Worm (Caenorhabditis elegans) whole organism, L4 larva: ENCODE data around the gene srg-21.

Experiments used
- F49E8.2 ChIP-seq: sonication (generic microtip); optimal IDR thresholded peaks from 2 replicates; lab custom pipeline; 2016; ENCODE audit warnings: missing compliant biosample characterization, mild to moderate bottlenecking, missing genetic modification characterization, borderline replicate concordance
- Y48G9A.11 ChIP-seq: fragments of 200-800 bp; sonication (Bioruptor generic); IDR thresholded peaks from 2 replicates; pipeline ENCODE4 v1.3.6; 2022; ENCODE audit warnings: missing genetic modification reagents, missing genetic modification characterization, missing compliant biosample characterization
- Y5F2A.4 ChIP-seq: fragments of 200-800 bp; sonication (Bioruptor generic); optimal IDR thresholded peaks from 2 replicates; lab custom pipeline; 2018; ENCODE audit warnings: mild to moderate bottlenecking, missing genetic modification characterization, missing compliant biosample characterization
- ZK546.5 ChIP-seq, 2 experiments: sonication (generic microtip); optimal IDR thresholded peaks; 2 replicates each; lab custom pipeline; 2017; ENCODE audit warnings: missing biosample characterization in 2 of 2, missing genetic modification characterization in 2 of 2
- aha-1 ChIP-seq: fragments of 150-350 bp; peaks from one replicate; lab custom pipeline; 2014; ENCODE audit warnings: missing biosample characterization, missing genetic modification characterization
- arid-1 ChIP-seq: fragments of 200-800 bp; sonication (Bioruptor generic); conservative IDR thresholded peaks from 2 replicates; pipeline ENCODE4 v1.3.6; 2022; ENCODE audit warnings: missing genetic modification reagents, missing genetic modification characterization, missing compliant biosample characterization
- attf-4 ChIP-seq: sonication (generic microtip); optimal IDR thresholded peaks from 3 replicates; lab custom pipeline; 2017; ENCODE audit warnings: missing biosample characterization, missing genetic modification characterization
- ceh-20 ChIP-seq: fragments of 200-800 bp; sonication (Bioruptor generic); IDR thresholded peaks from 2 replicates; pipeline ENCODE4 v1.3.6; 2022; ENCODE audit warnings: missing genetic modification reagents, missing genetic modification characterization, missing compliant biosample characterization
- ceh-28 ChIP-seq: fragments of 150-350 bp; optimal IDR thresholded peaks from 2 replicates; lab custom pipeline; 2014; ENCODE audit warnings: missing biosample characterization, missing genetic modification reagents, missing genetic modification characterization
- ceh-44 ChIP-seq: fragments of 200-800 bp; sonication (Bioruptor generic); IDR thresholded peaks from 2 replicates; pipeline ENCODE4 v1.3.6; 2022; ENCODE audit warnings: missing genetic modification reagents, missing genetic modification characterization, missing compliant biosample characterization
- ceh-62 ChIP-seq: sonication (generic microtip); optimal IDR thresholded peaks from 2 replicates; lab custom pipeline; 2017; ENCODE audit warnings: missing biosample characterization, missing genetic modification characterization
- cey-2 ChIP-seq: sonication (generic microtip); optimal IDR thresholded peaks from 3 replicates; lab custom pipeline; 2017; ENCODE audit warnings: missing genetic modification characterization, mild to moderate bottlenecking, missing compliant biosample characterization, antibody characterized with exemption, borderline replicate concordance; ENCODE audit not compliant: insufficient read depth
- daf-12 ChIP-seq: fragments of 150-350 bp; optimal IDR thresholded peaks from 2 replicates; lab custom pipeline; 2014; ENCODE audit warnings: missing biosample characterization, missing genetic modification reagents, missing genetic modification characterization
- daf-16 ChIP-seq, 3 experiments: sonication (generic microtip); optimal IDR thresholded peaks; 2 replicates each; lab custom pipeline; 2016 to 2017; ENCODE audit warnings: missing genetic modification characterization in 3 of 3, missing genetic modification reagents in 3 of 3, mild to moderate bottlenecking in 2 of 3, missing compliant biosample characterization in 2 of 3, missing biosample characterization in 1 of 3, moderate library complexity in 1 of 3
- daf-19 ChIP-seq: fragments of 200-800 bp; sonication (Bioruptor generic); conservative IDR thresholded peaks from 2 replicates; pipeline ENCODE4 v1.3.6; 2022; ENCODE audit warnings: missing genetic modification characterization, missing compliant biosample characterization
- dmd-6 ChIP-seq: fragments of 200-800 bp; sonication (Bioruptor generic); IDR thresholded peaks from 2 replicates; pipeline ENCODE4 v1.3.6; 2022; ENCODE audit warnings: missing genetic modification reagents, missing genetic modification characterization, missing compliant biosample characterization
- dmd-8 ChIP-seq: fragments of 200-800 bp; sonication (Bioruptor generic); IDR thresholded peaks from 2 replicates; pipeline ENCODE4 v1.3.6; 2022; ENCODE audit warnings: missing genetic modification characterization, missing compliant biosample characterization
- dpl-1 ChIP-seq: fragments of 150-350 bp; optimal IDR thresholded peaks from 2 replicates; lab custom pipeline; 2014; ENCODE audit warnings: missing biosample characterization, missing genetic modification reagents, missing genetic modification characterization
- egl-43 ChIP-seq: fragments of 200-800 bp; sonication (Bioruptor generic); IDR thresholded peaks from 2 replicates; pipeline ENCODE4 v1.3.6; 2022; ENCODE audit warnings: missing genetic modification reagents, missing genetic modification characterization, missing compliant biosample characterization
- fkh-10 ChIP-seq: fragments of 150-350 bp; optimal IDR thresholded peaks from 2 replicates; lab custom pipeline; 2014; ENCODE audit warnings: missing biosample characterization, missing genetic modification reagents, missing genetic modification characterization
- fos-1 ChIP-seq: fragments of 150-350 bp; optimal IDR thresholded peaks from 2 replicates; lab custom pipeline; 2014; ENCODE audit warnings: missing biosample characterization, missing genetic modification characterization
- gei-8 ChIP-seq: fragments of 200-800 bp; sonication (Bioruptor generic); optimal IDR thresholded peaks from 2 replicates; lab custom pipeline; 2018; ENCODE audit warnings: mild to moderate bottlenecking, missing genetic modification characterization, missing compliant biosample characterization
- hif-1 ChIP-seq, 2 experiments: sonication (generic microtip); optimal IDR thresholded peaks; 2 replicates each; lab custom pipeline; 2016 to 2017; ENCODE audit warnings: missing compliant biosample characterization in 2 of 2, missing genetic modification characterization in 2 of 2, missing genetic modification reagents in 2 of 2, missing genotype in 2 of 2, mild to moderate bottlenecking in 1 of 2
- hlh-11 ChIP-seq: fragments of 200-800 bp; sonication (Bioruptor generic); optimal IDR thresholded peaks from 2 replicates; lab custom pipeline; 2018; ENCODE audit warnings: mild to moderate bottlenecking, missing genetic modification characterization, missing compliant biosample characterization
- hlh-30 ChIP-seq: sonication (generic microtip); optimal IDR thresholded peaks from 2 replicates; lab custom pipeline; 2017; ENCODE audit warnings: antibody characterized with exemption, mild to moderate bottlenecking, missing genetic modification characterization, missing compliant biosample characterization; ENCODE audit not compliant: insufficient read depth
- hmg-1.1 ChIP-seq: fragments of 200-800 bp; sonication (Bioruptor generic); IDR thresholded peaks from 2 replicates; pipeline ENCODE4 v1.3.6; 2022; ENCODE audit warnings: missing genetic modification reagents, missing genetic modification characterization, missing compliant biosample characterization
- lin-13 ChIP-seq: fragments of 150-350 bp; optimal IDR thresholded peaks from 2 replicates; lab custom pipeline; 2014; ENCODE audit warnings: missing biosample characterization, missing genetic modification reagents, missing genetic modification characterization
- lin-29 ChIP-seq: fragments of 200-800 bp; sonication (Bioruptor generic); IDR thresholded peaks from 2 replicates; pipeline ENCODE4 v1.3.6; 2022; ENCODE audit warnings: missing genetic modification reagents, missing genetic modification characterization, missing compliant biosample characterization
- lsy-2 ChIP-seq, 2 experiments: fragments of 150-350 bp in 1 of 2; sonication (generic microtip) in 1 of 2; optimal IDR thresholded peaks; 2 replicates each; lab custom pipeline; 2014 to 2017; ENCODE audit warnings: missing biosample characterization in 2 of 2, missing genetic modification characterization in 2 of 2
- madf-5 ChIP-seq, 2 experiments: fragments of 200-800 bp; sonication (Bioruptor generic); IDR thresholded peaks; 2 replicates each; pipeline ENCODE4 v1.3.6; 2022; ENCODE audit warnings: missing compliant biosample characterization in 2 of 2, missing genetic modification characterization in 2 of 2
- madf-9 ChIP-seq: fragments of 200-800 bp; sonication (Bioruptor generic); conservative IDR thresholded peaks from 2 replicates; pipeline ENCODE4 v1.3.6; 2022; ENCODE audit warnings: missing genetic modification reagents, missing genetic modification characterization, missing compliant biosample characterization
- mdl-1 ChIP-seq, 2 experiments: fragments of 150-350 bp in 1 of 2; sonication (generic microtip) in 1 of 2; optimal IDR thresholded peaks; 2 replicates each; lab custom pipeline; 2014 to 2017; ENCODE audit warnings: missing biosample characterization in 2 of 2, missing genetic modification characterization in 2 of 2
- mes-2 ChIP-seq: sonication (generic microtip); optimal IDR thresholded peaks from 2 replicates; lab custom pipeline; 2016; ENCODE audit warnings: missing genotype, mild to moderate bottlenecking, missing genetic modification characterization, missing compliant biosample characterization; ENCODE audit not compliant: poor library complexity, severe bottlenecking
- mxl-3 ChIP-seq: fragments of 200-800 bp; sonication (Bioruptor generic); optimal IDR thresholded peaks from 2 replicates; lab custom pipeline; 2018; ENCODE audit warnings: mild to moderate bottlenecking, missing genetic modification characterization, missing compliant biosample characterization
- nhr-28 ChIP-seq: fragments of 150-350 bp; optimal IDR thresholded peaks from 2 replicates; lab custom pipeline; 2014; ENCODE audit warnings: missing biosample characterization, missing genetic modification characterization
- nhr-42 ChIP-seq: fragments of 200-800 bp; sonication (Bioruptor generic); IDR thresholded peaks from 2 replicates; pipeline ENCODE4 v1.3.6; 2022; ENCODE audit warnings: missing genetic modification characterization, missing compliant biosample characterization
- php-3 ChIP-seq: fragments of 200-800 bp; sonication (Bioruptor generic); IDR thresholded peaks from 2 replicates; pipeline ENCODE4 v1.3.6; 2022; ENCODE audit warnings: missing genetic modification reagents, missing genetic modification characterization, missing compliant biosample characterization
- pqm-1 ChIP-seq: sonication (generic microtip); optimal IDR thresholded peaks from 2 replicates; lab custom pipeline; 2017; ENCODE audit warnings: missing biosample characterization, missing genetic modification characterization
- sdz-12 ChIP-seq: fragments of 200-800 bp; sonication (Bioruptor generic); optimal IDR thresholded peaks from 2 replicates; lab custom pipeline; 2018; ENCODE audit warnings: mild to moderate bottlenecking, missing genetic modification characterization, missing compliant biosample characterization
- set-16 ChIP-seq: fragments of 200-800 bp; sonication (Bioruptor generic); IDR thresholded peaks from 2 replicates; pipeline ENCODE4 v1.3.6; 2022; ENCODE audit warnings: missing genetic modification reagents, missing genetic modification characterization, missing compliant biosample characterization
- spr-3 ChIP-seq: fragments of 200-800 bp; sonication (Bioruptor generic); optimal IDR thresholded peaks from 2 replicates; lab custom pipeline; 2018; ENCODE audit warnings: mild to moderate bottlenecking, missing genetic modification characterization, missing compliant biosample characterization
- tag-97 ChIP-seq: fragments of 200-800 bp; sonication (Bioruptor generic); IDR thresholded peaks from 2 replicates; pipeline ENCODE4 v1.3.6; 2022; ENCODE audit warnings: missing genetic modification characterization, missing compliant biosample characterization
- unc-130 ChIP-seq: sonication (generic microtip); optimal IDR thresholded peaks from 2 replicates; lab custom pipeline; 2016; ENCODE audit warnings: missing genetic modification reagents, missing genetic modification characterization, missing compliant biosample characterization
- vab-7 ChIP-seq: fragments of 200-800 bp; sonication (Bioruptor generic); IDR thresholded peaks from 2 replicates; pipeline ENCODE4 v1.3.6; 2022; ENCODE audit warnings: missing genetic modification reagents, missing genetic modification characterization, missing compliant biosample characterization
- zag-1 ChIP-seq: fragments of 150-350 bp; optimal IDR thresholded peaks from 2 replicates; lab custom pipeline; 2014; ENCODE audit warnings: missing biosample characterization, missing genetic modification characterization
- zfp-2 ChIP-seq: sonication (generic microtip); optimal IDR thresholded peaks from 2 replicates; lab custom pipeline; 2016; ENCODE audit warnings: mild to moderate bottlenecking, missing genetic modification characterization, missing compliant biosample characterization
- ztf-7 ChIP-seq: fragments of 150-350 bp; optimal IDR thresholded peaks from 2 replicates; lab custom pipeline; 2014; ENCODE audit warnings: missing biosample characterization, missing genetic modification characterization

Gene srg-21

ce11 chrII:3056266-3056872 lies 34.8 kb downstream of the srg-21 start, which contains the start of gene lin-8:
lin-8 (plus strand) TSS chrII:3056822.
- TF ChIP-seq egl-43 (GFP tag; lab: Robert Waterston, UW) (no peak), F49E8.2 (tag; lab: Kevin White, UChicago) (peak; percentile 59), lin-29 (GFP tag; lab: Robert Waterston, UW) (no peak), daf-19 (GFP tag; lab: Robert Waterston, UW) (no peak), daf-12 (tag; lab: Kevin White, UChicago) (no peak), aha-1 (tag; lab: Kevin White, UChicago) (no peak), ceh-20 (GFP tag; lab: Robert Waterston, UW) (no peak)

DNA sequence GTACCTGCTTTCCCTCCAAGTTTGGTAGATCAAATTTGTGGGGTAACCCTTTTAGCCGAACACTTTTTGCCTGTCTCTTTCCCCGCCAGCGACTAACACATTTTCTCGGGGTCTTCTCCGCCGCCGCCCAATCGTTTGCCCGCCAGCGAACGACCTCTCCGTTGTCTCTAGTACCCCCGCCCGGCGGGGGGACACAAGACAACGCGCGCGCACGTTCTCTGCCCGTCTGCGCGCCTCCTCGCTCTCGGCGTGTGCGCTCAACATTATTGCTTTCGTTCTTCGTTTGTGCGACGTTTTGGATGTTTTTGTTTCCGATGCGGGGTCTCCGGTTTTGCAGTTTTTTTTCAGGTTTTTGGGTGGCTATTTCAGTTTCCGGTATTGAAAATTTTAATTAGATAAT lies 35.6 kb downstream of the srg-21 start:
- TF ChIP-seq php-3 (GFP tag; lab: Robert Waterston, UW): no peak
- TF ChIP-seq lin-13 (GFP tag; lab: Kevin White, UChicago): peak; percentile 46
- peak; percentile 5 for TF ChIP-seq nhr-28
- TF ChIP-seq cey-2 (tag; lab: Kevin White, UChicago): no peak
- TF ChIP-seq dpl-1 (GFP tag; lab: Kevin White, UChicago): no peak
- TF ChIP-seq lsy-2 (tag; optimal IDR thresholded peaks at IDR 0.05; lab: Kevin White, UChicago): no peak
- no peak for TF ChIP-seq unc-130 (GFP tag; lab: Kevin White, UChicago)
- no peak for TF ChIP-seq daf-16 (GFP tag; optimal IDR thresholded peaks at IDR 0.05; lab: Kevin White, UChicago)
- TF ChIP-seq daf-16 (tag; optimal IDR thresholded peaks at IDR 0.05; lab: Kevin White, UChicago): no peak
- TF ChIP-seq gei-8: no peak
- no peak for TF ChIP-seq ZK546.5 (tag; optimal IDR thresholded peaks at IDR 0.05; lab: Kevin White, UChicago)
- no peak for TF ChIP-seq aha-1 (tag; lab: Kevin White, UChicago)
- TF ChIP-seq mes-2: peak; percentile 16
- no peak for TF ChIP-seq fkh-10 (GFP tag; lab: Kevin White, UChicago)
- TF ChIP-seq zag-1 (tag; lab: Kevin White, UChicago): no peak
- no peak for TF ChIP-seq sdz-12
- no peak for TF ChIP-seq pqm-1 (tag; lab: Kevin White, UChicago)
- peak; percentile 74 for TF ChIP-seq hlh-30 (tag; lab: Kevin White, UChicago)
- no peak for TF ChIP-seq ceh-20 (GFP tag; lab: Robert Waterston, UW)
- TF ChIP-seq arid-1 (GFP tag; lab: Robert Waterston, UW): no peak
- peak; percentile 75 for TF ChIP-seq hmg-1.1 (GFP tag; lab: Robert Waterston, UW)
- TF ChIP-seq nhr-42 (GFP tag; lab: Robert Waterston, UW): no peak
- no peak for TF ChIP-seq zfp-2 (tag; lab: Kevin White, UChicago)
- TF ChIP-seq dmd-6 (GFP tag; lab: Robert Waterston, UW): peak; percentile 12; the same call in 1 of the 2 replicates
- no peak for TF ChIP-seq attf-4 (tag; lab: Kevin White, UChicago)
- no peak for TF ChIP-seq vab-7 (GFP tag; lab: Robert Waterston, UW)
- TF ChIP-seq Y5F2A.4 (GFP tag; lab: Kevin White, UChicago): no peak
- TF ChIP-seq tag-97 (GFP tag; lab: Robert Waterston, UW): no peak
- no peak for TF ChIP-seq daf-19 (GFP tag; lab: Robert Waterston, UW)
- TF ChIP-seq mxl-3 (GFP tag; lab: Kevin White, UChicago): peak; percentile 33
- TF ChIP-seq hlh-11 (tag; lab: Kevin White, UChicago): peak; percentile 31
- no peak for TF ChIP-seq ceh-62
- no peak for TF ChIP-seq spr-3 (GFP tag; lab: Kevin White, UChicago)
- TF ChIP-seq dmd-8 (GFP tag; lab: Robert Waterston, UW): no peak
- TF ChIP-seq madf-5 (GFP tag; IDR thresholded peaks at IDR 0.05; lab: Robert Waterston, UW): no peak
- no peak for TF ChIP-seq Y48G9A.11 (GFP tag; lab: Robert Waterston, UW)
- TF ChIP-seq madf-9 (GFP tag; lab: Robert Waterston, UW): 0 out of 2 replicates have a peak, but pooled peaks have one; percentile 19
- TF ChIP-seq ceh-28 (tag; lab: Kevin White, UChicago): no peak
- TF ChIP-seq ceh-44: no peak
- no peak for TF ChIP-seq ztf-7 (tag; lab: Kevin White, UChicago)
- no peak for TF ChIP-seq fos-1
- peak in 1 of 2 experiments; percentile 5 for TF ChIP-seq hif-1 (tag; optimal IDR thresholded peaks at IDR 0.05; lab: Kevin White, UChicago)
- peak; percentile 94 for TF ChIP-seq set-16 (GFP tag; lab: Robert Waterston, UW)
- peak in 1 of 2 experiments; percentile 51 for TF ChIP-seq mdl-1 (tag; optimal IDR thresholded peaks at IDR 0.05; lab: Kevin White, UChicago)
